Fruit fly (Drosophila melanogaster) whole organism, embryonic: ENCODE results near the gene Mis12.

Source experiments
- Adf1 ChIP-seq: fragments of 200-800 bp; sonication (Bioruptor generic); IDR thresholded peaks from 2 replicates; pipeline ENCODE4 v1.3.6; 2022; ENCODE audit warnings: missing biosample characterization, missing genetic modification characterization
- Bgb ChIP-seq: fragments of 200-800 bp; sonication (Bioruptor generic); IDR thresholded peaks from 2 replicates; pipeline ENCODE4 v1.3.6; 2022; ENCODE audit warnings: missing biosample characterization, missing genetic modification characterization; ENCODE audit not compliant: partially characterized antibody
- CG10267 ChIP-seq: fragments of 200-800 bp; sonication (Bioruptor generic); optimal IDR thresholded peaks from 2 replicates; lab custom pipeline; 2018; ENCODE audit warnings: missing biosample characterization, mild to moderate bottlenecking, missing genetic modification characterization, moderate library complexity
- CG10543 ChIP-seq: fragments of 200-800 bp; sonication (Bioruptor generic); optimal IDR thresholded peaks from 3 replicates; lab custom pipeline; 2017; ENCODE audit warnings: missing biosample characterization, mild to moderate bottlenecking, missing genetic modification characterization, moderate library complexity
- CG12219 ChIP-seq: fragments of 200-800 bp; sonication (Bioruptor generic); optimal IDR thresholded peaks from 3 replicates; lab custom pipeline; 2018; ENCODE audit warnings: missing biosample characterization, mild to moderate bottlenecking, missing genetic modification characterization
- CG12769 ChIP-seq: fragments of 200-800 bp; sonication (Bioruptor generic); optimal IDR thresholded peaks from 2 replicates; lab custom pipeline; 2019; ENCODE audit warnings: missing biosample characterization, mild to moderate bottlenecking, missing genetic modification characterization, moderate library complexity
- CG13287 ChIP-seq: fragments of 200-800 bp; sonication (Bioruptor generic); IDR thresholded peaks from 2 replicates; pipeline ENCODE4 v1.3.6; 2022; ENCODE audit warnings: missing biosample characterization, missing genetic modification characterization; ENCODE audit not compliant: partially characterized antibody
- CG13296 ChIP-seq: fragments of 200-800 bp; sonication (Bioruptor generic); optimal IDR thresholded peaks from 3 replicates; lab custom pipeline; 2018; ENCODE audit warnings: missing biosample characterization, mild to moderate bottlenecking, missing genetic modification characterization
- CG16779 ChIP-seq: fragments of 200-800 bp; sonication (Bioruptor generic); IDR thresholded peaks from 2 replicates; pipeline ENCODE4 v1.3.6; 2022; ENCODE audit warnings: missing biosample characterization, missing genetic modification characterization
- CG17568 ChIP-seq: fragments of 200-800 bp; sonication (Bioruptor generic); optimal IDR thresholded peaks from 2 replicates; lab custom pipeline; 2018; ENCODE audit warnings: missing biosample characterization, mild to moderate bottlenecking, missing genetic modification characterization, moderate library complexity
- CG17829 ChIP-seq: fragments of 200-800 bp; optimal IDR thresholded peaks from 2 replicates; lab custom pipeline; 2019; ENCODE audit warnings: missing biosample characterization, mild to moderate bottlenecking, missing genetic modification characterization, moderate library complexity
- CG2875 ChIP-seq: fragments of 200-800 bp; sonication (Bioruptor generic); optimal IDR thresholded peaks from 2 replicates; lab custom pipeline; 2017; ENCODE audit warnings: missing biosample characterization, mild to moderate bottlenecking, missing genetic modification characterization, missing genetic modification reagents
- CG3726 ChIP-seq: fragments of 200-800 bp; sonication (Bioruptor generic); IDR thresholded peaks from 3 replicates; pipeline ENCODE4, ENCODE4 v1.3.6; 2022; ENCODE audit warnings: missing biosample characterization, missing genetic modification characterization
- CG4282 ChIP-seq: fragments of 200-800 bp; sonication (Bioruptor generic); optimal IDR thresholded peaks from 2 replicates; lab custom pipeline; 2016; ENCODE audit warnings: missing biosample characterization, missing genetic modification characterization
- CG43689 ChIP-seq: fragments of 200-800 bp; sonication (Bioruptor generic); IDR thresholded peaks from 2 replicates; pipeline ENCODE4 v1.3.6; 2022; ENCODE audit warnings: missing biosample characterization, missing genetic modification characterization
- CG4820 ChIP-seq: fragments of 200-800 bp; sonication (Bioruptor generic); optimal IDR thresholded peaks from 3 replicates; lab custom pipeline; 2016; ENCODE audit warnings: missing biosample characterization, missing genetic modification characterization
- CG5180 ChIP-seq: fragments of 200-800 bp; sonication (Bioruptor generic); optimal IDR thresholded peaks from 3 replicates; lab custom pipeline; 2017; ENCODE audit warnings: missing biosample characterization, missing genetic modification characterization, mild to moderate bottlenecking, moderate library complexity, missing genetic modification reagents
- CG6175 ChIP-seq: fragments of 200-800 bp; sonication (Bioruptor generic); IDR thresholded peaks from 3 replicates; pipeline ENCODE4 v1.3.6; 2022; ENCODE audit warnings: missing biosample characterization, missing genetic modification characterization
- CG7357 ChIP-seq: fragments of 200-800 bp; sonication (Bioruptor generic); IDR thresholded peaks from 3 replicates; pipeline ENCODE4 v1.3.6; 2022; ENCODE audit warnings: missing biosample characterization, missing genetic modification characterization
- CG7372 ChIP-seq: fragments of 200-800 bp; sonication (Bioruptor generic); IDR thresholded peaks from 2 replicates; pipeline ENCODE4 v1.3.6; 2022; ENCODE audit warnings: missing biosample characterization, missing genetic modification characterization
- CG9609 ChIP-seq: fragments of 200-800 bp; sonication (Bioruptor generic); optimal IDR thresholded peaks from 3 replicates; lab custom pipeline; 2016; ENCODE audit warnings: missing biosample characterization, missing genetic modification characterization
- CG9797 ChIP-seq: fragments of 200-800 bp; sonication (Bioruptor generic); optimal IDR thresholded peaks from 3 replicates; lab custom pipeline; 2018; ENCODE audit warnings: missing biosample characterization, mild to moderate bottlenecking, missing genetic modification characterization
- CG9932 ChIP-seq: fragments of 200-800 bp; sonication (Bioruptor generic); IDR thresholded peaks from 2 replicates; pipeline ENCODE4 v1.3.6; 2022; ENCODE audit warnings: missing biosample characterization, missing genetic modification characterization
- Dip3 ChIP-seq: fragments of 200-800 bp; sonication (Bioruptor generic); optimal IDR thresholded peaks from 3 replicates; lab custom pipeline; 2016; ENCODE audit warnings: missing biosample characterization, missing genetic modification characterization
- Doc2 ChIP-seq: fragments of 200-800 bp; sonication (Bioruptor generic); IDR thresholded peaks from 2 replicates; pipeline ENCODE4 v1.3.6; 2022; ENCODE audit warnings: missing biosample characterization, missing genetic modification characterization
- Dref ChIP-seq: fragments of 200-800 bp; sonication (Bioruptor generic); IDR thresholded peaks from 2 replicates; pipeline ENCODE4 v1.3.6; 2022; ENCODE audit warnings: missing biosample characterization, missing genetic modification characterization
- Drgx ChIP-seq: fragments of 200-800 bp; sonication (Bioruptor generic); IDR thresholded peaks from 2 replicates; pipeline ENCODE4 v1.3.6; 2022; ENCODE audit warnings: missing biosample characterization, missing genetic modification characterization
- Fer3 ChIP-seq: fragments of 200-800 bp; sonication (Bioruptor generic); optimal IDR thresholded peaks from 2 replicates; lab custom pipeline; 2018; ENCODE audit warnings: missing biosample characterization, mild to moderate bottlenecking, missing genetic modification characterization, moderate library complexity
- GATAe ChIP-seq: fragments of 200-800 bp; sonication (Bioruptor generic); conservative IDR thresholded peaks from 2 replicates; pipeline ENCODE4 v1.3.6; 2022; ENCODE audit warnings: missing biosample characterization, missing genetic modification characterization
- Gsc ChIP-seq: fragments of 200-800 bp; sonication (Bioruptor generic); IDR thresholded peaks from 2 replicates; pipeline ENCODE4 v1.3.6; 2022; ENCODE audit warnings: missing biosample characterization, missing genetic modification characterization
- Hmr ChIP-seq: fragments of 200-800 bp; sonication (Bioruptor generic); optimal IDR thresholded peaks from 3 replicates; lab custom pipeline; 2017; ENCODE audit warnings: mild to moderate bottlenecking, missing biosample characterization, missing genetic modification reagents, missing genetic modification characterization
- Mad ChIP-seq: fragments of 200-800 bp; sonication (Bioruptor generic); optimal IDR thresholded peaks from 2 replicates; lab custom pipeline; 2016; ENCODE audit warnings: missing biosample characterization, missing genetic modification characterization
- NK7.1 ChIP-seq: fragments of 200-800 bp; sonication (Bioruptor generic); optimal IDR thresholded peaks from 3 replicates; lab custom pipeline; 2016; ENCODE audit warnings: missing biosample characterization, missing genetic modification characterization
- Opbp ChIP-seq: fragments of 200-800 bp; sonication (Bioruptor generic); IDR thresholded peaks from 3 replicates; pipeline ENCODE4 v1.3.6; 2022; ENCODE audit warnings: missing biosample characterization, missing genetic modification characterization; ENCODE audit not compliant: partially characterized antibody
- TFAM ChIP-seq: fragments of 200-800 bp; sonication (Bioruptor generic); optimal IDR thresholded peaks from 2 replicates; lab custom pipeline; 2017; ENCODE audit warnings: missing biosample characterization, missing genetic modification characterization, inconsistent platforms
- abd-A ChIP-seq: fragments of 200-800 bp; sonication (Bioruptor generic); optimal IDR thresholded peaks from 3 replicates; lab custom pipeline; 2019; ENCODE audit warnings: missing biosample characterization, mild to moderate bottlenecking, missing genetic modification characterization, moderate library complexity
- bbx ChIP-seq: fragments of 200-800 bp; sonication (Bioruptor generic); IDR thresholded peaks from 2 replicates; pipeline ENCODE4 v1.3.6; 2022; ENCODE audit warnings: missing biosample characterization, missing genetic modification characterization; ENCODE audit not compliant: partially characterized antibody
- danr ChIP-seq: fragments of 200-800 bp; sonication (Bioruptor generic); IDR thresholded peaks from 2 replicates; pipeline ENCODE4 v1.3.6; 2022; ENCODE audit warnings: missing biosample characterization, missing genetic modification characterization
- dimm ChIP-seq: fragments of 200-800 bp; sonication (Bioruptor generic); IDR thresholded peaks from 2 replicates; pipeline ENCODE4 v1.3.6; 2022; ENCODE audit warnings: missing biosample characterization, missing genetic modification characterization
- esg ChIP-seq: fragments of 200-800 bp; sonication (Bioruptor generic); conservative IDR thresholded peaks from 2 replicates; pipeline ENCODE4 v1.3.6; 2022; ENCODE audit warnings: missing biosample characterization, missing genetic modification characterization
- fd3F ChIP-seq: fragments of 200-800 bp; sonication (Bioruptor generic); optimal IDR thresholded peaks from 2 replicates; lab custom pipeline; 2018; ENCODE audit warnings: missing biosample characterization, mild to moderate bottlenecking, missing genetic modification characterization, moderate library complexity
- gsb ChIP-seq: fragments of 200-800 bp; sonication (Bioruptor generic); IDR thresholded peaks from 2 replicates; pipeline ENCODE4 v1.3.6; 2022; ENCODE audit warnings: missing biosample characterization, missing genetic modification characterization
- inv ChIP-seq: fragments of 200-800 bp; sonication (Bioruptor generic); IDR thresholded peaks from 2 replicates; pipeline ENCODE4 v1.3.6; 2022; ENCODE audit warnings: missing biosample characterization, missing genetic modification characterization; ENCODE audit not compliant: partially characterized antibody
- ken ChIP-seq: fragments of 200-800 bp; sonication (Bioruptor generic); IDR thresholded peaks from 3 replicates; pipeline ENCODE4 v1.3.6; 2022; ENCODE audit warnings: missing biosample characterization, missing genetic modification characterization
- knrl ChIP-seq: fragments of 200-800 bp; sonication (Bioruptor generic); IDR thresholded peaks from 3 replicates; pipeline ENCODE4 v1.3.6; 2022; ENCODE audit warnings: missing biosample characterization, missing genetic modification characterization; ENCODE audit not compliant: partially characterized antibody
- lola ChIP-seq, 3 experiments: fragments of >200 bp in 2 of 3; fragments of 200-800 bp in 1 of 3; sonication (Bioruptor generic) in 1 of 3; optimal IDR thresholded peaks; 2 replicates each; lab custom pipeline; 2017 to 2019; ENCODE audit warnings: missing biosample characterization in 3 of 3, missing genetic modification characterization in 3 of 3, mild to moderate bottlenecking in 1 of 3, moderate library complexity in 1 of 3
- phol ChIP-seq: fragments of 200-800 bp; sonication (Bioruptor generic); optimal IDR thresholded peaks from 3 replicates; lab custom pipeline; 2018; ENCODE audit warnings: missing biosample characterization, mild to moderate bottlenecking, missing genetic modification characterization, moderate library complexity
- scrt ChIP-seq: fragments of 200-800 bp; sonication (Bioruptor generic); optimal IDR thresholded peaks from 2 replicates; lab custom pipeline; 2018; ENCODE audit warnings: missing biosample characterization, mild to moderate bottlenecking, missing genetic modification characterization, moderate library complexity
- tup ChIP-seq: fragments of 200-800 bp; sonication (Bioruptor generic); optimal IDR thresholded peaks from 2 replicates; lab custom pipeline; 2016; ENCODE audit warnings: missing biosample characterization, mild to moderate bottlenecking, missing genetic modification characterization, moderate library complexity
- zfh1 ChIP-seq: fragments of 200-800 bp; sonication (Bioruptor generic); IDR thresholded peaks from 3 replicates; pipeline ENCODE4 v1.3.6; 2022; ENCODE audit warnings: missing biosample characterization, missing genetic modification characterization

Mis12 gene

dm6 chr3L:7008351-7008750 is 39.5 kb upstream of the Mis12 start (continued):
- TF ChIP-seq phol (tag; lab: Kevin White, UChicago) = peak; percentile 96
- peak; percentile 67 for TF ChIP-seq danr (GFP tag; lab: Robert Waterston, UW)
- peak; percentile 72 for TF ChIP-seq CG12219
- TF ChIP-seq GATAe (GFP tag; lab: Robert Waterston, UW) = no peak
- peak; percentile 78 for TF ChIP-seq CG10543
- no peak for TF ChIP-seq CG16779 (GFP tag; lab: Robert Waterston, UW)
- TF ChIP-seq bbx = no peak
- TF ChIP-seq Hmr (GFP tag; lab: Kevin White, UChicago) = peak; percentile 66
- peak; percentile 60; the same call in 1 of the 2 replicates for TF ChIP-seq CG7372 (GFP tag; lab: Robert Waterston, UW)
- TF ChIP-seq scrt = peak; percentile 68
- peak; percentile 43; the same call in 2 of the 3 replicates for TF ChIP-seq zfh1
- TF ChIP-seq Dip3 (GFP tag; lab: Kevin White, UChicago) = no peak
- TF ChIP-seq Adf1 (GFP tag; lab: Robert Waterston, UW) = no peak
- 0 out of 2 replicates have a peak, but pooled peaks have one; percentile 18 for TF ChIP-seq CG9932
- TF ChIP-seq tup (GFP tag; lab: Kevin White, UChicago) = no peak
- peak; percentile 83 for TF ChIP-seq Fer3 (tag; lab: Kevin White, UChicago)
- TF ChIP-seq lola (GFP tag; optimal IDR thresholded peaks at IDR 0.05; lab: Kevin White, UChicago) = peak in 1 of 3 experiments; percentile 88
- TF ChIP-seq gsb (GFP tag; lab: Robert Waterston, UW) = 0 out of 2 replicates have a peak, but pooled peaks have one; percentile 17
- no peak for TF ChIP-seq knrl (GFP tag; lab: Robert Waterston, UW)
- peak; percentile 91 for TF ChIP-seq CG13296 (GFP tag; lab: Kevin White, UChicago)
- peak; percentile 49 for TF ChIP-seq CG2875 (GFP tag; lab: Kevin White, UChicago)
- no peak for TF ChIP-seq abd-A
- TF ChIP-seq CG13287 (GFP tag; lab: Robert Waterston, UW) = no peak
- TF ChIP-seq Opbp (GFP tag; lab: Robert Waterston, UW) = no peak
- peak; percentile 83 for TF ChIP-seq CG5180 (GFP tag; lab: Kevin White, UChicago)
- TF ChIP-seq CG43689 = peak; percentile 41; the same call in 1 of the 2 replicates
- TF ChIP-seq CG17568 (GFP tag; lab: Kevin White, UChicago) = peak; percentile 58
- TF ChIP-seq CG4282 = no peak
- peak; percentile 25 for TF ChIP-seq CG9609 (GFP tag; lab: Kevin White, UChicago)
- no peak for TF ChIP-seq CG9797 (GFP tag; lab: Kevin White, UChicago)
- peak; percentile 5; the same call in 1 of the 2 replicates for TF ChIP-seq dimm
- TF ChIP-seq Drgx (GFP tag; lab: Robert Waterston, UW) = peak; percentile 64
- TF ChIP-seq inv (GFP tag; lab: Robert Waterston, UW) = no peak
- TF ChIP-seq CG12769 (tag; lab: Kevin White, UChicago) = peak; percentile 8
- 0 out of 2 replicates have a peak, but pooled peaks have one; percentile 25 for TF ChIP-seq Gsc (GFP tag; lab: Robert Waterston, UW)
- TF ChIP-seq Dref = no peak
- no peak for TF ChIP-seq CG6175 (GFP tag; lab: Robert Waterston, UW)
- TF ChIP-seq TFAM (GFP tag; lab: Kevin White, UChicago) = peak; percentile 1
- TF ChIP-seq CG17829 (tag; lab: Kevin White, UChicago) = peak; percentile 65
- no peak for TF ChIP-seq Doc2 (GFP tag; lab: Robert Waterston, UW)
- TF ChIP-seq ken = no peak
- peak; percentile 52 for TF ChIP-seq Mad (GFP tag; lab: Kevin White, UChicago)
- peak; percentile 85 for TF ChIP-seq CG10267 (tag; lab: Kevin White, UChicago)
- peak; percentile 7 for TF ChIP-seq NK7.1
- peak; percentile 73 for TF ChIP-seq esg (GFP tag; lab: Robert Waterston, UW)
- TF ChIP-seq fd3F (GFP tag; lab: Kevin White, UChicago) = peak; percentile 77
- peak; percentile 62; the same call in 1 of the 3 replicates for TF ChIP-seq CG7357
- TF ChIP-seq CG4820 = peak; percentile 83
- TF ChIP-seq Bgb (GFP tag; lab: Robert Waterston, UW) = no peak
- peak; percentile 64; the same call in 1 of the 3 replicates for TF ChIP-seq CG3726 (GFP tag; lab: Robert Waterston, UW)
